Fruit fly (Drosophila melanogaster): ENCODE data around the gene TM9SF4.

Gene TM9SF4

DNA sequence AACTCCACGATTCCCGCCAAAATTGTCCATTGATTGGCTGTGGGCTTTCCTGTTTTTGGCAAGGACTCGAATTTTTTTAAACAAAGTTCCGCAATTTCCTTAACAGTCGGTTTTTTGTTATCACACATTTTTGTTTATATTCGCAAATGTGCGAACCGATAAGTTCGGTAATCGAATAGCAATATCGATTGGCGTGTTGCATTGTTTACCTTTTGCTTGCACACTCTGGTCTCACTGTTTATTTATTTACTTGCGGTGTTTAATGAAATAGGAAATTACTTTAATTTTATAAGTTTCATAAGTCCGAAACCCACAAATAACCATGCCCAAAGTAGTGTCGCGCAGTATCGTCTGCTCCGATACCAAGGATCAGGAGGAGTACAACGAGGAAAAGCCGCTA, 64.6 kb downstream of the TM9SF4 start, which contains the start of the genes Adat1 and CG16865 (continued):
- peak; percentile 80 for TF ChIP-seq Dref (GFP tag; IDR thresholded peaks at IDR 0.05)
- TF ChIP-seq CG7928 (GFP tag; optimal IDR thresholded peaks at IDR 0.05) = no peak
- no peak for TF ChIP-seq CG17568 (GFP tag; optimal IDR thresholded peaks at IDR 0.05)
- no peak for TF ChIP-seq cg (GFP tag; optimal IDR thresholded peaks at IDR 0.05)
- 0 out of 3 replicates have a peak, but pooled peaks have one; percentile 10 for TF ChIP-seq vnd (GFP tag; IDR thresholded peaks at IDR 0.05; ENCODE audit: partially characterized antibody)
- TF ChIP-seq Med (GFP tag) = peak; percentile 67

DNA sequence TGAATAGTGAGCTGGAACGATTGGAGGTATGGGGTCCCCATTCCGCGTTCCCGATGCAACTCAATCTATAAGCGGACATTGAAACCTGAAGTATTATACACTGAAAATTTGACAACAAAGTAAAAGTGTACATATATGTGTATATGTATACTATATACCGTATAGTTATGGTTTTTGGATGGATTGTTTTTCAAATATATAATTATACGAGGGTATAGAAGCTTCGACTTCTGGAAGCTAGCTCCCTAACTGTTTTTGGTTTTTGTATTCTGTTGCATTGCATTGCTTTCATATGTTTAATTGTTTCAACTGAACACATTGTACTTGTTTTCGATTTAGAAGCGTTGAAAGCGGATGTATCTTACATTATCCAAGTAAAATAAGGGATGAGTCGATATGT, 66.4 kb downstream of the TM9SF4 start, which contains the start of gene CG16888:
Gene CG16888 (minus strand): TSS at position 101 of the 400 bp plus-strand sequence.
- TF ChIP-seq pfk (GFP tag; optimal IDR thresholded peaks at IDR 0.05) (peak; percentile 59), tna (GFP tag; IDR thresholded peaks at IDR 0.05; ENCODE audit: partially characterized antibody) (no peak)

DNA sequence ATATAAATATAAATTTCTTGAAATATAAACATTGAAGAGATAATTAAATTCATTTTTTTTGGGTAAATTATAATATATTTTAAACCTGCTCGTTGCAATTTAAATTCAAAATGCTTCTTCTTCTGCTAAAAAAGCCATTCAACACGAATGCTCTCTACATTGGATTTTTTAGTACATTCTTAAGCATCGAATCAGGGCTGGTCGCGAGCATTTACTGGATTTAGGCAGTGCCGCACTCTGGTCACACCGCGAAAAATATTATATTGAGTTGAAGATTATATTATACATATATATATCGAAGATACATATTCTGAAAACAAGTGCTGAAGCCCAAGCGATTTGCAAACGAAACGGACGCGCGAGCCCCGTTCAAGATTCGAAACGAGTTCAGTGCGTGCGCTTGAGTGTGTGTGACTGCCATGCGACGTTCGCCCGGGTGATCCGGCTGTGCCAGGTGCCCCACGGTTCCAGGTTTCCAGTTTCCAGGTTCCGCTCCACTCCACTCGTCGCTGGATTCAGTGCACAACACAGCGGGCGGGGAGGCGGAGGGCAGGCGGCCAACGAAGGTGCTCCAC, 66.9 kb downstream of the TM9SF4 start, which contains the start of gene Sos:
Gene Sos (plus strand): TSS at position 213 of the 575 bp plus-strand sequence.
- TF ChIP-seq row (GFP tag; IDR thresholded peaks at IDR 0.05) (peak; percentile 41; the same call in 2 of the 3 replicates), HmgZ (tag; optimal IDR thresholded peaks at IDR 0.05) (peak; percentile 57), pnt (GFP tag; optimal IDR thresholded peaks at IDR 0.05) (no peak), Lhr (GFP tag; optimal IDR thresholded peaks at IDR 0.05) (peak; percentile 86), CG3847 (GFP tag; IDR thresholded peaks at IDR 0.05) (peak; percentile 45; the same call in 1 of the 2 replicates), CG9727 (GFP tag; optimal IDR thresholded peaks at IDR 0.05) (no peak), stwl (tag; optimal IDR thresholded peaks at IDR 0.05) (peak; percentile 79), CG32767 (GFP tag; IDR thresholded peaks at IDR 0.05) (0 out of 2 replicates have a peak, but pooled peaks have one; percentile 14), HLH54F (GFP tag; optimal IDR thresholded peaks at IDR 0.05) (no peak), Dref (GFP tag; IDR thresholded peaks at IDR 0.05) (peak; percentile 54), Scr (GFP tag; IDR thresholded peaks at IDR 0.05; ENCODE audit: partially characterized antibody) (peak; percentile 27; the same call in 1 of the 2 replicates), E2f2 (GFP tag; IDR thresholded peaks at IDR 0.05) (peak; percentile 92), BEAF-32 (GFP tag; optimal IDR thresholded peaks at IDR 0.05) (peak; percentile 56), knrl (GFP tag; IDR thresholded peaks at IDR 0.05; ENCODE audit: partially characterized antibody) (peak; percentile 22; the same call in 1 of the 3 replicates), CG4617 (GFP tag; optimal IDR thresholded peaks at IDR 0.05; ENCODE audit: borderline replicate concordance) (peak; percentile 82), CG7928 (GFP tag; optimal IDR thresholded peaks at IDR 0.05) (peak; percentile 89), amos (GFP tag; IDR thresholded peaks at IDR 0.05; ENCODE audit: partially characterized antibody) (peak; percentile 17; the same call in 1 of the 2 replicates), nmo (GFP tag; optimal IDR thresholded peaks at IDR 0.05) (peak; percentile 55), CG9932 (GFP tag; IDR thresholded peaks at IDR 0.05) (no peak), YL-1 (GFP tag; optimal IDR thresholded peaks at IDR 0.05) (peak; percentile 94), CG17829 (tag; optimal IDR thresholded peaks at IDR 0.05) (peak; percentile 47), phol (tag; optimal IDR thresholded peaks at IDR 0.05) (peak; percentile 46), pita (GFP tag; optimal IDR thresholded peaks at IDR 0.05) (no peak), CG17186 (GFP tag; optimal IDR thresholded peaks at IDR 0.05) (peak; percentile 9), CG11560 (tag; IDR thresholded peaks at IDR 0.05) (peak; percentile 76; the same call in 2 of the 3 replicates), Pdp1 (GFP tag; optimal IDR thresholded peaks at IDR 0.05) (peak in 1 of 2 experiments; percentile 17), crp (GFP tag; optimal IDR thresholded peaks at IDR 0.05) (no peak), Eip74EF (GFP tag; optimal IDR thresholded peaks at IDR 0.05) (no peak), CG7271 (tag; optimal IDR thresholded peaks at IDR 0.05) (no peak), CG14710 (tag; optimal IDR thresholded peaks at IDR 0.05) (peak; percentile 60), Ets97D (GFP tag; optimal IDR thresholded peaks at IDR 0.05) (peak; percentile 45), Dp (GFP tag; optimal IDR thresholded peaks at IDR 0.05) (peak; percentile 94), CG9797 (GFP tag; optimal IDR thresholded peaks at IDR 0.05) (peak; percentile 95), Elba2 (GFP tag; optimal IDR thresholded peaks at IDR 0.05) (peak; percentile 33), MESR4 (GFP tag; optimal IDR thresholded peaks at IDR 0.05) (peak; percentile 88), CG11247 (GFP tag; IDR thresholded peaks at IDR 0.05) (no peak), Dll (GFP tag; IDR thresholded peaks at IDR 0.05; ENCODE audit: partially characterized antibody) (0 out of 4 replicates have a peak, but pooled peaks have one; percentile 12)
